Fruit fly (Drosophila melanogaster) whole organism, prepupa: ENCODE results near the gene Nph.

Source experiments
- Blimp-1 ChIP-seq: fragments of 200-800 bp; sonication (Bioruptor generic); optimal IDR thresholded peaks from 3 replicates; lab custom pipeline; 2017; ENCODE audit warnings: missing biosample characterization, missing genetic modification characterization, mild to moderate bottlenecking, moderate library complexity, missing genetic modification reagents
- CG10631 ChIP-seq: fragments of 200-800 bp; sonication (Bioruptor generic); optimal IDR thresholded peaks from 2 replicates; lab custom pipeline; 2016; ENCODE audit warnings: missing biosample characterization, missing genetic modification characterization
- CG10669 ChIP-seq: fragments of 200-800 bp; sonication (Bioruptor generic); optimal IDR thresholded peaks from 3 replicates; lab custom pipeline; 2018; ENCODE audit warnings: missing biosample characterization, mild to moderate bottlenecking, missing genetic modification characterization, moderate library complexity
- CG11294 ChIP-seq: fragments of 200-800 bp; sonication (Bioruptor generic); IDR thresholded peaks from 2 replicates; pipeline ENCODE4 v1.3.6; 2022; ENCODE audit warnings: missing biosample characterization, missing genetic modification characterization
- CG11902 ChIP-seq: fragments of 200-800 bp; sonication (Bioruptor generic); optimal IDR thresholded peaks from 3 replicates; lab custom pipeline; 2016; ENCODE audit warnings: missing biosample characterization, missing genetic modification characterization
- CG15336 ChIP-seq: fragments of 200-800 bp; sonication (Bioruptor generic); IDR thresholded peaks from 2 replicates; pipeline ENCODE4 v1.3.6; 2022; ENCODE audit warnings: missing biosample characterization, missing genetic modification characterization
- CG1621 ChIP-seq: fragments of 200-800 bp; sonication (Bioruptor generic); optimal IDR thresholded peaks from 3 replicates; lab custom pipeline; 2018; ENCODE audit warnings: missing biosample characterization, mild to moderate bottlenecking, missing genetic modification characterization
- CG16779 ChIP-seq: fragments of 200-800 bp; sonication (Bioruptor generic); optimal IDR thresholded peaks from 3 replicates; lab custom pipeline; 2017; ENCODE audit warnings: missing biosample characterization, mild to moderate bottlenecking, missing genetic modification characterization
- CG31627 ChIP-seq: fragments of 200-800 bp; sonication (Bioruptor generic); optimal IDR thresholded peaks from 3 replicates; lab custom pipeline; 2016; ENCODE audit warnings: missing biosample characterization, missing genetic modification characterization
- CG32006 ChIP-seq: fragments of 200-800 bp; sonication (Bioruptor generic); optimal IDR thresholded peaks from 3 replicates; lab custom pipeline; 2017; ENCODE audit warnings: missing biosample characterization, mild to moderate bottlenecking, missing genetic modification characterization
- CG34406 ChIP-seq: fragments of 200-800 bp; sonication (Bioruptor generic); optimal IDR thresholded peaks from 3 replicates; lab custom pipeline; 2016; ENCODE audit warnings: missing biosample characterization, missing genetic modification characterization
- CG3919 ChIP-seq: fragments of 200-800 bp; sonication (Bioruptor generic); optimal IDR thresholded peaks from 3 replicates; lab custom pipeline; 2016; ENCODE audit warnings: missing biosample characterization, missing genetic modification characterization
- CG6163 ChIP-seq: fragments of 200-800 bp; sonication (Bioruptor generic); IDR thresholded peaks from 3 replicates; pipeline ENCODE4 v1.3.6; 2022; ENCODE audit warnings: missing biosample characterization, missing genetic modification characterization
- CG6276 ChIP-seq: fragments of 200-800 bp; sonication (Bioruptor generic); optimal IDR thresholded peaks from 2 replicates; lab custom pipeline; 2017; ENCODE audit warnings: missing biosample characterization, mild to moderate bottlenecking, missing genetic modification characterization
- CG6792 ChIP-seq: fragments of 200-800 bp; sonication (Bioruptor generic); optimal IDR thresholded peaks from 3 replicates; lab custom pipeline; 2016; ENCODE audit warnings: missing biosample characterization, missing genetic modification characterization
- CG6808 ChIP-seq: fragments of 200-800 bp; sonication (Bioruptor generic); optimal IDR thresholded peaks from 3 replicates; lab custom pipeline; 2017; ENCODE audit warnings: missing biosample characterization, missing genetic modification characterization, mild to moderate bottlenecking, moderate library complexity, missing genetic modification reagents
- CG6854 ChIP-seq: fragments of 200-800 bp; sonication (Bioruptor generic); optimal IDR thresholded peaks from 2 replicates; lab custom pipeline; 2017; ENCODE audit warnings: missing biosample characterization, mild to moderate bottlenecking, missing genetic modification characterization
- CG7368 ChIP-seq: fragments of 200-800 bp; sonication (Bioruptor generic); optimal IDR thresholded peaks from 3 replicates; lab custom pipeline; 2016; ENCODE audit warnings: missing biosample characterization, missing genetic modification characterization
- CG8119 ChIP-seq: fragments of 200-800 bp; sonication (Bioruptor generic); IDR thresholded peaks from 3 replicates; pipeline ENCODE4 v1.3.6; 2022; ENCODE audit warnings: missing biosample characterization, missing genetic modification characterization
- CG8319 ChIP-seq: fragments of 200-800 bp; sonication (Bioruptor generic); optimal IDR thresholded peaks from 3 replicates; lab custom pipeline; 2016; ENCODE audit warnings: missing biosample characterization, missing genetic modification characterization
- CG8632 ChIP-seq: fragments of 200-800 bp; sonication (Bioruptor generic); optimal IDR thresholded peaks from 3 replicates; lab custom pipeline; 2016; ENCODE audit warnings: missing biosample characterization, missing genetic modification characterization
- Eip78C ChIP-seq: fragments of 200-800 bp; sonication (Bioruptor generic); peaks from one replicate; lab custom pipeline; 2016; ENCODE audit warnings: missing biosample characterization, missing genetic modification characterization
- Eip93F ChIP-seq: fragments of 200-800 bp; sonication (Bioruptor generic); optimal IDR thresholded peaks from 2 replicates; lab custom pipeline; 2016; ENCODE audit warnings: missing biosample characterization, mild to moderate bottlenecking, missing genetic modification characterization
- Ets96B ChIP-seq: fragments of 200-800 bp; optimal IDR thresholded peaks from 2 replicates; lab custom pipeline; 2019; ENCODE audit warnings: missing biosample characterization, mild to moderate bottlenecking, missing genetic modification characterization, moderate library complexity
- Hr39 ChIP-seq: fragments of 200-800 bp; sonication (Bioruptor generic); optimal IDR thresholded peaks from 2 replicates; lab custom pipeline; 2016; ENCODE audit warnings: missing biosample characterization, missing genetic modification characterization
- Lpt ChIP-seq: fragments of 200-800 bp; sonication (Bioruptor generic); optimal IDR thresholded peaks from 3 replicates; lab custom pipeline; 2016; ENCODE audit warnings: missing biosample characterization, missing genetic modification characterization
- Met ChIP-seq: fragments of 200-800 bp; sonication (Bioruptor generic); optimal IDR thresholded peaks from 3 replicates; lab custom pipeline; 2016; ENCODE audit warnings: missing biosample characterization, missing genetic modification characterization
- Sox102F ChIP-seq: fragments of 200-800 bp; sonication (Bioruptor generic); optimal IDR thresholded peaks from 2 replicates; lab custom pipeline; 2016; ENCODE audit warnings: missing biosample characterization, mild to moderate bottlenecking, missing genetic modification characterization
- Sox14 ChIP-seq: fragments of 200-800 bp; sonication (Bioruptor generic); optimal IDR thresholded peaks from 3 replicates; lab custom pipeline; 2016; ENCODE audit warnings: missing biosample characterization, missing genetic modification characterization
- acj6 ChIP-seq: fragments of 200-800 bp; sonication (Bioruptor generic); optimal IDR thresholded peaks from 3 replicates; lab custom pipeline; 2016; ENCODE audit warnings: missing biosample characterization, missing genetic modification characterization
- cyc ChIP-seq: fragments of 200-800 bp; sonication (Bioruptor generic); optimal IDR thresholded peaks from 3 replicates; lab custom pipeline; 2016; ENCODE audit warnings: missing biosample characterization, missing genetic modification characterization
- dac ChIP-seq: fragments of 200-800 bp; sonication (Bioruptor generic); optimal IDR thresholded peaks from 2 replicates; lab custom pipeline; 2017; ENCODE audit warnings: missing biosample characterization, mild to moderate bottlenecking, missing genetic modification characterization
- dsx ChIP-seq: fragments of 200-800 bp; optimal IDR thresholded peaks from 3 replicates; lab custom pipeline; 2019; ENCODE audit warnings: missing biosample characterization, mild to moderate bottlenecking, missing genetic modification characterization, moderate library complexity; ENCODE audit not compliant: poor library complexity, severe bottlenecking
- eg ChIP-seq: fragments of 200-800 bp; sonication (Bioruptor generic); IDR thresholded peaks from 3 replicates; pipeline ENCODE4 v1.3.6; 2022; ENCODE audit warnings: missing biosample characterization, missing genetic modification characterization
- esn ChIP-seq: fragments of 200-800 bp; sonication (Bioruptor generic); optimal IDR thresholded peaks from 2 replicates; lab custom pipeline; 2016; ENCODE audit warnings: missing biosample characterization, mild to moderate bottlenecking, missing genetic modification characterization, moderate library complexity
- fd59A ChIP-seq: fragments of 200-800 bp; sonication (Bioruptor generic); optimal IDR thresholded peaks from 2 replicates; lab custom pipeline; 2017; ENCODE audit warnings: missing biosample characterization, mild to moderate bottlenecking, missing genetic modification characterization, missing genetic modification reagents
- fd85E ChIP-seq: fragments of 200-800 bp; sonication (Bioruptor generic); optimal IDR thresholded peaks from 3 replicates; lab custom pipeline; 2016; ENCODE audit warnings: missing biosample characterization, missing genetic modification characterization
- fkh ChIP-seq: fragments of 200-800 bp; sonication (Bioruptor generic); optimal IDR thresholded peaks from 3 replicates; lab custom pipeline; 2017; ENCODE audit warnings: missing biosample characterization, mild to moderate bottlenecking, missing genetic modification characterization, moderate library complexity
- lz ChIP-seq: fragments of 200-800 bp; sonication (Bioruptor generic); optimal IDR thresholded peaks from 3 replicates; lab custom pipeline; 2016; ENCODE audit warnings: missing biosample characterization, missing genetic modification characterization
- net ChIP-seq: fragments of 200-800 bp; sonication (Bioruptor generic); optimal IDR thresholded peaks from 3 replicates; lab custom pipeline; 2016; ENCODE audit warnings: missing biosample characterization, missing genetic modification characterization
- pdm3 ChIP-seq: fragments of 200-800 bp; sonication (Bioruptor generic); optimal IDR thresholded peaks from 3 replicates; lab custom pipeline; 2016; ENCODE audit warnings: missing biosample characterization, missing genetic modification characterization
- spab ChIP-seq: fragments of 200-800 bp; sonication (Bioruptor generic); optimal IDR thresholded peaks from 2 replicates; lab custom pipeline; 2017; ENCODE audit warnings: missing biosample characterization, mild to moderate bottlenecking, missing genetic modification characterization, missing genetic modification reagents
- ss ChIP-seq, 2 experiments: fragments of 200-800 bp; sonication (Bioruptor generic); optimal IDR thresholded peaks; 2 replicates in 1 of 2; 3 replicates in 1 of 2; lab custom pipeline; 2017 to 2018; ENCODE audit warnings: mild to moderate bottlenecking in 2 of 2, missing biosample characterization in 2 of 2, missing genetic modification characterization in 2 of 2, moderate library complexity in 1 of 2
- svp ChIP-seq: fragments of 200-800 bp; sonication (Bioruptor generic); peaks from one replicate; lab custom pipeline; 2016; ENCODE audit warnings: missing biosample characterization, missing genetic modification characterization
- topi ChIP-seq: fragments of 200-800 bp; sonication (Bioruptor generic); optimal IDR thresholded peaks from 3 replicates; lab custom pipeline; 2016; ENCODE audit warnings: missing biosample characterization, missing genetic modification characterization
- vri ChIP-seq: fragments of 200-800 bp; sonication (Bioruptor generic); optimal IDR thresholded peaks from 3 replicates; lab custom pipeline; 2016; ENCODE audit warnings: missing biosample characterization, mild to moderate bottlenecking, missing genetic modification characterization

Nph gene

DNA sequence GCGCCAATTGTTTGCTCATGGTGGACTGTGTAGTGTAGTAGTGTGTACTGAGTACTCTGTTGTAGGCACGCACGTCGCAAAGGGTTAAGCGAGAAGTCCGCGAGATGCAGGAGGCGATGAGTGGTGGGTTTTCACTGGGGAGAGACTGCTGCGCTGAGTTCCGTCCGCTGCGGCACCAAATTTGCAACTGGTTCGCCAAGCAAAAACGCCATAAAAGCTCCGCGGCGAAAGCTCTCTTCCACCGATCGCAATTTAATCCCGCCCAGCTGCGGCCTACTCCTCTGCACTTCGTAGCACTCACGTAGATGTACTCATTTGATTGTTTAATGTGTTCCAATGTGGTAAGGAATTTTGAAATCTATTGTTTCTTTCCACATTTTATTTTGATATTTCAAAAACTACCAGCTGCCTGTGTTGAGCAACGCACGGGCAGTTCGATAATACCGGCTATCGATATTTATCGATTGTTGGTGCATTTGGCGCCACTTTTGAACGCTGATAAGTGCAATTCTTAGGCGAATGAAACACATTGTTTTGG lies 10.4 kb upstream of the Nph start, which contains the start of gene CG7920 (continued):
- peak; percentile 60; the same call in 2 of the 3 replicates for TF ChIP-seq eg
- peak; percentile 25 for TF ChIP-seq Sox102F (GFP tag; lab: Kevin White, UChicago)
- peak; percentile 7 for TF ChIP-seq fkh (GFP tag; lab: Kevin White, UChicago)
- peak; percentile 16 for TF ChIP-seq CG6792 (GFP tag; lab: Kevin White, UChicago)
- peak; percentile 61; the same call in 2 of the 3 replicates for TF ChIP-seq CG6163 (GFP tag; lab: Robert Waterston, UW)
- peak; percentile 73 for TF ChIP-seq CG6854 (GFP tag; lab: Kevin White, UChicago)
- peak; percentile 10 for TF ChIP-seq CG31627 (GFP tag; lab: Kevin White, UChicago)
- TF ChIP-seq CG6808 (GFP tag; lab: Kevin White, UChicago): peak; percentile 31
- TF ChIP-seq CG10669: no peak

DNA sequence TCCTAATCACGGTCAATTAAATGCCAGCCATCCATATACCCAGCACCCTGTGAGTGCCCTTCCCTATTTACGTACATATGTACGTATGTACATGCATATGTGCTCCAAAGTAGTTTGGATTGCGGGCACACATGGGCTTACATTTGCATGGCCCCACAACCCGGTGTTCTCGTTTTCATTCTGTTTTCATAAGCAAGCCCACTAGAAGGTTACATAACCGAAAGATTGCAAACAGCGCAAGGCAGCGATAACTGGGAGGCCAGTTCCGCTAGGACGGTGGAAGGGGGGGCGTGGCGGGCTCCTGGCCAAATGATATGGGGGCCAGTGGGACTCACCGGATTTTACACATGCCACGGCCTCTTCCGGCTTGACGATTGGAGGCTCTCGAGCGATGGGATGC lies 9.8 kb upstream of the Nph start:
- TF ChIP-seq CG16779 (tag; lab: Kevin White, UChicago) (no peak), svp (GFP tag; lab: Kevin White, UChicago) (no peak), Hr39 (no peak)

DNA sequence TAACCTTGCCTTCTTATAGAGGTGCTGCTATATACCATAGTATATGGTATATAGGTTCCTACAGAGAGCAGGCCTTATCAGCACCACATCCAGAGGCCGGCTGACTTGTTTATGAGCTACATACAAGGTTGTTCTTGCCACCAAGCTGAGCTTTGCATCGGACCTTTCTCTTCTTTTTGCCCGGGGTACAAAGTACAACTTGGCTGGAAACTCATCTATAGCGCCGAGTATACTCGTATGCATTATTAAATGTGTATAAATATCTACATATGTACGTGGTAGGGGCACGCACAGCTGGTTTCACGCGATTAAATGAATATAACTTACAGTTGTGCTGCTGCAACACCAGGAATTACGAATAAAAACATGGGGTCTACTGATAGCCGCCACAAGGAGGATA lies 9.2 kb upstream of the Nph start:
- TF ChIP-seq Blimp-1: peak; percentile 5
- peak; percentile 50 for TF ChIP-seq net (GFP tag; lab: Kevin White, UChicago)
- TF ChIP-seq Hr39: no peak
- peak; percentile 88 to 90 for TF ChIP-seq ss (GFP tag; optimal IDR thresholded peaks at IDR 0.05; lab: Kevin White, UChicago)
- no peak for TF ChIP-seq lz (GFP tag; lab: Kevin White, UChicago)
- peak; percentile 88 for TF ChIP-seq CG6808 (GFP tag; lab: Kevin White, UChicago)
- TF ChIP-seq CG16779 (tag; lab: Kevin White, UChicago): peak; percentile 75
- TF ChIP-seq Sox14: peak; percentile 6
- TF ChIP-seq eg: no peak
- peak; percentile 40; the same call in 1 of the 2 replicates for TF ChIP-seq CG15336 (GFP tag; lab: Robert Waterston, UW)
- TF ChIP-seq pdm3: no peak
- TF ChIP-seq CG11902 (GFP tag; lab: Kevin White, UChicago): no peak
- TF ChIP-seq cyc (GFP tag; lab: Kevin White, UChicago): no peak
- peak; percentile 85 for TF ChIP-seq CG6854 (GFP tag; lab: Kevin White, UChicago)
- no peak for TF ChIP-seq CG32006
- no peak for TF ChIP-seq esn (GFP tag; lab: Kevin White, UChicago)
- no peak for TF ChIP-seq dac
- TF ChIP-seq CG8632 (GFP tag; lab: Kevin White, UChicago): no peak
- no peak for TF ChIP-seq Sox102F (GFP tag; lab: Kevin White, UChicago)
- TF ChIP-seq dsx (GFP tag; lab: Kevin White, UChicago): peak; percentile 72
- no peak; the same call in 2 of the 3 replicates for TF ChIP-seq CG6163 (GFP tag; lab: Robert Waterston, UW)
- TF ChIP-seq fd85E (GFP tag; lab: Kevin White, UChicago): no peak
- peak; percentile 7 for TF ChIP-seq Met
- TF ChIP-seq spab: peak; percentile 77
- TF ChIP-seq CG3919 (GFP tag; lab: Kevin White, UChicago): peak; percentile 59
- no peak for TF ChIP-seq vri (GFP tag; lab: Kevin White, UChicago)
- no peak for TF ChIP-seq fd59A (GFP tag; lab: Kevin White, UChicago)
- peak; percentile 67 for TF ChIP-seq CG10669
- peak; percentile 16 for TF ChIP-seq Lpt (GFP tag; lab: Kevin White, UChicago)
- peak; percentile 18 for TF ChIP-seq CG8319 (GFP tag; lab: Kevin White, UChicago)
- TF ChIP-seq acj6 (GFP tag; lab: Kevin White, UChicago): no peak
- TF ChIP-seq CG7368: no peak
- TF ChIP-seq Eip93F (GFP tag; lab: Kevin White, UChicago): peak; percentile 2
- TF ChIP-seq Eip78C: peak; percentile 71
- peak; percentile 86 for TF ChIP-seq CG6276
- peak; percentile 49 for TF ChIP-seq CG1621
- TF ChIP-seq CG31627 (GFP tag; lab: Kevin White, UChicago): no peak
- no peak for TF ChIP-seq CG11294 (GFP tag; lab: Robert Waterston, UW)
- peak; percentile 36 for TF ChIP-seq topi (GFP tag; lab: Kevin White, UChicago)
- TF ChIP-seq Ets96B (tag; lab: Kevin White, UChicago): peak; percentile 46
- TF ChIP-seq CG8119 (GFP tag; lab: Robert Waterston, UW): peak; percentile 47; the same call in 2 of the 3 replicates
- peak; percentile 77 for TF ChIP-seq svp (GFP tag; lab: Kevin White, UChicago)
- TF ChIP-seq CG34406 (GFP tag; lab: Kevin White, UChicago): no peak
- TF ChIP-seq CG10631 (GFP tag; lab: Kevin White, UChicago): no peak
